Fruit fly (Drosophila melanogaster) whole organism, embryonic: ENCODE results near the gene CG7907.
A peak's percentile ranks its signal among the peaks of the same experiment; 100 is the strongest.

ENCODE experiments used
- Adf1 ChIP-seq: fragments of 200-800 bp; sonication (Bioruptor generic); IDR thresholded peaks from 2 replicates; pipeline ENCODE4 v1.3.6; 2022; ENCODE audit warnings: missing biosample characterization, missing genetic modification characterization
- Antp ChIP-seq: fragments of 200-800 bp; sonication (Bioruptor generic); optimal IDR thresholded peaks from 3 replicates; lab custom pipeline; 2016; ENCODE audit warnings: missing biosample characterization, missing genetic modification characterization
- Bdp1 ChIP-seq: fragments of 200-800 bp; sonication (Bioruptor generic); optimal IDR thresholded peaks from 3 replicates; lab custom pipeline; 2016; ENCODE audit warnings: missing biosample characterization, missing genetic modification characterization
- CG10321 ChIP-seq: fragments of 200-800 bp; sonication (Bioruptor generic); IDR thresholded peaks from 2 replicates; pipeline ENCODE4 v1.3.6; 2022; ENCODE audit warnings: missing biosample characterization, missing genetic modification characterization
- CG11560 ChIP-seq: fragments of 200-800 bp; sonication (Bioruptor generic); IDR thresholded peaks from 3 replicates; pipeline ENCODE4 v1.3.6; 2022; ENCODE audit warnings: missing biosample characterization, missing genetic modification characterization
- CG11695 ChIP-seq: fragments of 200-800 bp; sonication (Bioruptor generic); IDR thresholded peaks from 3 replicates; pipeline ENCODE4 v1.3.6; 2022; ENCODE audit warnings: missing biosample characterization, missing genetic modification characterization
- CG12104 ChIP-seq: fragments of 200-800 bp; sonication (Bioruptor generic); optimal IDR thresholded peaks from 3 replicates; lab custom pipeline; 2016; ENCODE audit warnings: missing biosample characterization, missing genetic modification characterization
- CG14860 ChIP-seq: fragments of 200-800 bp; sonication (Bioruptor generic); IDR thresholded peaks from 3 replicates; pipeline ENCODE4 v1.3.6; 2022; ENCODE audit warnings: missing biosample characterization, missing genetic modification characterization; ENCODE audit not compliant: partially characterized antibody
- CG15011 ChIP-seq: fragments of 200-800 bp; sonication (Bioruptor generic); optimal IDR thresholded peaks from 3 replicates; lab custom pipeline; 2018; ENCODE audit warnings: missing biosample characterization, mild to moderate bottlenecking, missing genetic modification characterization
- CG16863 ChIP-seq: fragments of 200-800 bp; sonication (Bioruptor generic); optimal IDR thresholded peaks from 3 replicates; lab custom pipeline; 2016; ENCODE audit warnings: missing biosample characterization, missing genetic modification characterization
- CG17359 ChIP-seq: fragments of 200-800 bp; sonication (Bioruptor generic); optimal IDR thresholded peaks from 3 replicates; lab custom pipeline; 2018; ENCODE audit warnings: missing biosample characterization, mild to moderate bottlenecking, missing genetic modification characterization, moderate library complexity
- CG17385 ChIP-seq: fragments of 200-800 bp; sonication (Bioruptor generic); optimal IDR thresholded peaks from 3 replicates; lab custom pipeline; 2018; ENCODE audit warnings: missing biosample characterization, mild to moderate bottlenecking, missing genetic modification characterization
- CG1832 ChIP-seq: fragments of 200-800 bp; sonication (Bioruptor generic); optimal IDR thresholded peaks from 2 replicates; lab custom pipeline; 2017; ENCODE audit warnings: missing biosample characterization, mild to moderate bottlenecking, missing genetic modification characterization, inconsistent platforms
- CG18764 ChIP-seq: fragments of 200-800 bp; sonication (Bioruptor generic); optimal IDR thresholded peaks from 3 replicates; lab custom pipeline; 2016; ENCODE audit warnings: missing biosample characterization, missing genetic modification characterization
- CG2116 ChIP-seq: fragments of 200-800 bp; sonication (Bioruptor generic); optimal IDR thresholded peaks from 3 replicates; lab custom pipeline; 2018; ENCODE audit warnings: missing biosample characterization, mild to moderate bottlenecking, missing genetic modification characterization
- CG2202 ChIP-seq: fragments of 200-800 bp; sonication (Bioruptor generic); optimal IDR thresholded peaks from 2 replicates; lab custom pipeline; 2018; ENCODE audit warnings: missing biosample characterization, mild to moderate bottlenecking, missing genetic modification characterization
- CG3838 ChIP-seq: fragments of 200-800 bp; sonication (Bioruptor generic); optimal IDR thresholded peaks from 3 replicates; lab custom pipeline; 2016; ENCODE audit warnings: missing biosample characterization, missing genetic modification characterization
- CG4730 ChIP-seq: fragments of 200-800 bp; sonication (Bioruptor generic); IDR thresholded peaks from 2 replicates; pipeline ENCODE4 v1.3.6; 2022; ENCODE audit warnings: missing biosample characterization, missing genetic modification characterization
- CG6654 ChIP-seq: fragments of 200-800 bp; sonication (Bioruptor generic); optimal IDR thresholded peaks from 2 replicates; lab custom pipeline; 2017; ENCODE audit warnings: missing biosample characterization, mild to moderate bottlenecking, missing genetic modification characterization
- CG7928 ChIP-seq: fragments of 200-800 bp; sonication (Bioruptor generic); optimal IDR thresholded peaks from 2 replicates; lab custom pipeline; 2017; ENCODE audit warnings: missing biosample characterization, mild to moderate bottlenecking, missing genetic modification characterization
- CG8924 ChIP-seq: fragments of 200-800 bp; optimal IDR thresholded peaks from 3 replicates; lab custom pipeline; 2019; ENCODE audit warnings: missing biosample characterization, mild to moderate bottlenecking, missing genetic modification characterization, moderate library complexity
- CG9876 ChIP-seq: fragments of 200-800 bp; sonication (Bioruptor generic); optimal IDR thresholded peaks from 2 replicates; lab custom pipeline; 2016; ENCODE audit warnings: missing biosample characterization, missing genetic modification characterization
- CTCF ChIP-seq: fragments of 200-800 bp; sonication (Bioruptor generic); optimal IDR thresholded peaks from 2 replicates; lab custom pipeline; 2017; ENCODE audit warnings: missing biosample characterization, mild to moderate bottlenecking, missing genetic modification characterization, moderate library complexity
- Chrac-16 ChIP-seq: fragments of 200-800 bp; sonication (Bioruptor generic); optimal IDR thresholded peaks from 3 replicates; lab custom pipeline; 2016; ENCODE audit warnings: missing biosample characterization, missing genetic modification characterization
- Dbx ChIP-seq: fragments of 200-800 bp; sonication (Bioruptor generic); IDR thresholded peaks from 3 replicates; pipeline ENCODE4 v1.3.6; 2022; ENCODE audit warnings: missing biosample characterization, missing genetic modification characterization
- Ets97D ChIP-seq: fragments of 200-800 bp; sonication (Bioruptor generic); optimal IDR thresholded peaks from 3 replicates; lab custom pipeline; 2016; ENCODE audit warnings: missing biosample characterization, missing genetic modification characterization
- Fer2 ChIP-seq: fragments of 200-800 bp; sonication (Bioruptor generic); optimal IDR thresholded peaks from 2 replicates; lab custom pipeline; 2018; ENCODE audit warnings: missing biosample characterization, mild to moderate bottlenecking, missing genetic modification characterization, moderate library complexity
- Gsc ChIP-seq: fragments of 200-800 bp; sonication (Bioruptor generic); IDR thresholded peaks from 2 replicates; pipeline ENCODE4 v1.3.6; 2022; ENCODE audit warnings: missing biosample characterization, missing genetic modification characterization
- HmgD ChIP-seq: fragments of 200-800 bp; sonication (Bioruptor generic); optimal IDR thresholded peaks from 3 replicates; lab custom pipeline; 2016; ENCODE audit warnings: missing biosample characterization, missing genetic modification characterization
- Hsf ChIP-seq: fragments of 200-800 bp; sonication (Bioruptor generic); optimal IDR thresholded peaks from 3 replicates; lab custom pipeline; 2016; ENCODE audit warnings: missing biosample characterization, missing genetic modification characterization
- MTF-1 ChIP-seq: fragments of 200-800 bp; sonication (Bioruptor generic); optimal IDR thresholded peaks from 2 replicates; lab custom pipeline; 2018; ENCODE audit warnings: missing biosample characterization, mild to moderate bottlenecking, missing genetic modification characterization, borderline replicate concordance
- Myb ChIP-seq: fragments of 200-800 bp; sonication (Bioruptor generic); optimal IDR thresholded peaks from 2 replicates; lab custom pipeline; 2016; ENCODE audit warnings: missing biosample characterization, missing genetic modification characterization
- ap ChIP-seq: fragments of 200-800 bp; sonication (Bioruptor generic); IDR thresholded peaks from 2 replicates; pipeline ENCODE4 v1.3.6; 2022; ENCODE audit warnings: missing biosample characterization, missing genetic modification characterization
- ara ChIP-seq: fragments of 200-800 bp; sonication (Bioruptor generic); IDR thresholded peaks from 2 replicates; pipeline ENCODE4 v1.3.6; 2022; ENCODE audit warnings: missing biosample characterization, missing genetic modification characterization
- croc ChIP-seq: fragments of 200-800 bp; sonication (Bioruptor generic); conservative IDR thresholded peaks from 3 replicates; pipeline ENCODE4 v1.3.6; 2022; ENCODE audit warnings: missing biosample characterization, missing genetic modification characterization
- ewg ChIP-seq: fragments of 200-800 bp; sonication (Bioruptor generic); optimal IDR thresholded peaks from 3 replicates; lab custom pipeline; 2017; ENCODE audit warnings: mild to moderate bottlenecking, missing biosample characterization, missing genetic modification reagents, missing genetic modification characterization
- gt ChIP-seq: fragments of 200-800 bp; sonication (Bioruptor generic); IDR thresholded peaks from 2 replicates; pipeline ENCODE4 v1.3.6; 2022; ENCODE audit warnings: missing biosample characterization, missing genetic modification characterization
- hth ChIP-seq: fragments of >200 bp; optimal IDR thresholded peaks from 2 replicates; lab custom pipeline; 2017; ENCODE audit warnings: inconsistent platforms
- inv ChIP-seq: fragments of 200-800 bp; sonication (Bioruptor generic); IDR thresholded peaks from 2 replicates; pipeline ENCODE4 v1.3.6; 2022; ENCODE audit warnings: missing biosample characterization, missing genetic modification characterization; ENCODE audit not compliant: partially characterized antibody
- kay ChIP-seq: fragments of 200-800 bp; sonication (Bioruptor generic); optimal IDR thresholded peaks from 2 replicates; lab custom pipeline; 2016; ENCODE audit warnings: missing biosample characterization, missing genetic modification characterization
- lab ChIP-seq: fragments of 200-800 bp; sonication (Bioruptor generic); optimal IDR thresholded peaks from 3 replicates; lab custom pipeline; 2017; ENCODE audit warnings: missing biosample characterization, missing genetic modification characterization, mild to moderate bottlenecking, moderate library complexity, missing genetic modification reagents
- lbe ChIP-seq: fragments of 200-800 bp; sonication (Bioruptor generic); optimal IDR thresholded peaks from 2 replicates; lab custom pipeline; 2016; ENCODE audit warnings: missing biosample characterization, mild to moderate bottlenecking, missing genetic modification characterization
- nmo ChIP-seq: fragments of 200-800 bp; sonication (Bioruptor generic); optimal IDR thresholded peaks from 2 replicates; lab custom pipeline; 2018; ENCODE audit warnings: missing biosample characterization, mild to moderate bottlenecking, missing genetic modification characterization, moderate library complexity
- org-1 ChIP-seq: fragments of 200-800 bp; sonication (Bioruptor generic); optimal IDR thresholded peaks from 2 replicates; lab custom pipeline; 2017; ENCODE audit warnings: missing biosample characterization, missing genetic modification characterization
- pan ChIP-seq, 4 experiments: fragments of >200 bp in 3 of 4; fragments of 200-800 bp in 1 of 4; sonication (Bioruptor generic) in 1 of 4; optimal IDR thresholded peaks in 3 of 4; IDR thresholded peaks in 1 of 4; 2 replicates each; pipeline versions ENCODE4 v1.3.6 to Lab custom; 2017 to 2022; ENCODE audit warnings: missing biosample characterization in 2 of 4, missing genetic modification characterization in 2 of 4, mixed read lengths in 1 of 4
- pita ChIP-seq: fragments of 200-800 bp; sonication (Bioruptor generic); optimal IDR thresholded peaks from 2 replicates; lab custom pipeline; 2017; ENCODE audit warnings: missing biosample characterization, mild to moderate bottlenecking, missing genetic modification characterization
- rib ChIP-seq: fragments of 200-800 bp; sonication (Bioruptor generic); IDR thresholded peaks from 2 replicates; pipeline ENCODE4 v1.3.6; 2022; ENCODE audit warnings: missing biosample characterization, missing genetic modification characterization
- shn ChIP-seq: fragments of 200-800 bp; sonication (Bioruptor generic); optimal IDR thresholded peaks from 3 replicates; lab custom pipeline; 2016; ENCODE audit warnings: missing biosample characterization, missing genetic modification characterization
- sisA ChIP-seq: fragments of 200-800 bp; sonication (Bioruptor generic); IDR thresholded peaks from 2 replicates; pipeline ENCODE4 v1.3.6; 2022; ENCODE audit warnings: missing biosample characterization, missing genetic modification characterization
- ssp ChIP-seq: fragments of 200-800 bp; sonication (Bioruptor generic); IDR thresholded peaks from 2 replicates; pipeline ENCODE4 v1.3.6; 2022; ENCODE audit warnings: missing biosample characterization, missing genetic modification characterization
- stc ChIP-seq: fragments of 200-800 bp; sonication (Bioruptor generic); IDR thresholded peaks from 2 replicates; pipeline ENCODE4 v1.3.6; 2022; ENCODE audit warnings: missing biosample characterization, missing genetic modification characterization
- toy ChIP-seq: fragments of 200-800 bp; sonication (Bioruptor generic); IDR thresholded peaks from 2 replicates; pipeline ENCODE4 v1.3.6; 2022; ENCODE audit warnings: missing biosample characterization, missing genetic modification characterization
- vfl ChIP-seq: fragments of 200-800 bp; sonication (Bioruptor generic); optimal IDR thresholded peaks from 2 replicates; lab custom pipeline; 2016; ENCODE audit warnings: missing biosample characterization, missing genetic modification characterization

CG7907 gene

dm6 chr3R:21376331-21376761 is 27.2 kb upstream of the CG7907 start (continued):
- TF ChIP-seq CG7928 (GFP tag; lab: Kevin White, UChicago) = no peak
- no peak for TF ChIP-seq CG14860 (GFP tag; lab: Robert Waterston, UW)
- TF ChIP-seq toy (GFP tag; lab: Robert Waterston, UW) = no peak
- no peak for TF ChIP-seq CG16863 (GFP tag; lab: Kevin White, UChicago)
- TF ChIP-seq vfl (GFP tag; lab: Kevin White, UChicago) = no peak
- peak; percentile 12 for TF ChIP-seq HmgD (GFP tag; lab: Kevin White, UChicago)
- TF ChIP-seq CG17385 (GFP tag; lab: Kevin White, UChicago) = peak; percentile 55
- TF ChIP-seq CG11695 = no peak
- TF ChIP-seq stc (GFP tag; lab: Robert Waterston, UW) = peak; percentile 30; the same call in 1 of the 2 replicates
- TF ChIP-seq CG2116 (GFP tag; lab: Kevin White, UChicago) = peak; percentile 40
- no peak for TF ChIP-seq CG18764
- no peak for TF ChIP-seq ap
- peak; percentile 49 for TF ChIP-seq lbe (GFP tag; lab: Kevin White, UChicago)
- TF ChIP-seq shn = no peak
- peak; percentile 55 for TF ChIP-seq CG8924
- TF ChIP-seq pan (optimal IDR thresholded peaks at IDR 0.05; lab: Kevin White, UChicago) = no peak
- peak in 1 of 2 experiments; percentile 6 for TF ChIP-seq pan (GFP tag; optimal IDR thresholded peaks at IDR 0.05 in 1 of 2, IDR thresholded peaks at IDR 0.05 in 1 of 2)
- peak; percentile 59 for TF ChIP-seq MTF-1 (GFP tag; lab: Kevin White, UChicago)
- TF ChIP-seq org-1 = peak; percentile 5
- TF ChIP-seq CG12104 (GFP tag; lab: Kevin White, UChicago) = no peak
- TF ChIP-seq Myb (GFP tag; lab: Kevin White, UChicago) = no peak
- peak; percentile 12 for TF ChIP-seq ewg (GFP tag; lab: Kevin White, UChicago)
- TF ChIP-seq nmo (GFP tag; lab: Kevin White, UChicago) = no peak
- TF ChIP-seq CTCF = no peak
- no peak for TF ChIP-seq pita (GFP tag; lab: Kevin White, UChicago)
- peak; percentile 89 for TF ChIP-seq rib (GFP tag; lab: Robert Waterston, UW)
- peak; percentile 99 for TF ChIP-seq CG10321 (GFP tag; lab: Robert Waterston, UW)
- no peak for TF ChIP-seq CG2202 (tag; lab: Kevin White, UChicago)
- no peak for TF ChIP-seq kay (GFP tag; lab: Kevin White, UChicago)
- TF ChIP-seq CG9876 = no peak
- no peak for TF ChIP-seq gt (GFP tag; lab: Robert Waterston, UW)
- TF ChIP-seq Dbx = peak; percentile 40; the same call in 1 of the 3 replicates
- TF ChIP-seq inv (GFP tag; lab: Robert Waterston, UW) = no peak
- TF ChIP-seq CG1832 (GFP tag; lab: Kevin White, UChicago) = peak; percentile 96
- TF ChIP-seq sisA (GFP tag; lab: Robert Waterston, UW) = no peak
- TF ChIP-seq CG3838 (GFP tag; lab: Kevin White, UChicago) = no peak
- TF ChIP-seq Bdp1 (GFP tag; lab: Kevin White, UChicago) = no peak
- no peak for TF ChIP-seq Gsc (GFP tag; lab: Robert Waterston, UW)
- no peak for TF ChIP-seq hth (lab: Kevin White, UChicago)
- no peak for TF ChIP-seq Chrac-16
- TF ChIP-seq CG17359 (tag; lab: Kevin White, UChicago) = no peak
- no peak for TF ChIP-seq croc (GFP tag; lab: Robert Waterston, UW)
- TF ChIP-seq ssp (GFP tag; lab: Robert Waterston, UW) = no peak
- no peak for TF ChIP-seq CG11560 (tag; lab: Robert Waterston, UW)
- no peak for TF ChIP-seq ara (GFP tag; lab: Robert Waterston, UW)
- TF ChIP-seq Adf1 (GFP tag; lab: Robert Waterston, UW) = peak; percentile 67
- TF ChIP-seq Fer2 (tag; lab: Kevin White, UChicago) = no peak
- no peak for TF ChIP-seq Hsf (GFP tag; lab: Kevin White, UChicago)
- TF ChIP-seq CG15011 (GFP tag; lab: Kevin White, UChicago) = no peak
- TF ChIP-seq Ets97D = peak; percentile 2
- no peak for TF ChIP-seq CG4730
- no peak for TF ChIP-seq lab (GFP tag; lab: Kevin White, UChicago)
- no peak for TF ChIP-seq CG6654 (GFP tag; lab: Kevin White, UChicago)
- TF ChIP-seq Antp (GFP tag; lab: Kevin White, UChicago) = no peak
